Fruit fly (Drosophila melanogaster): ENCODE data around the gene CG7600.

Gene CG7600

DNA sequence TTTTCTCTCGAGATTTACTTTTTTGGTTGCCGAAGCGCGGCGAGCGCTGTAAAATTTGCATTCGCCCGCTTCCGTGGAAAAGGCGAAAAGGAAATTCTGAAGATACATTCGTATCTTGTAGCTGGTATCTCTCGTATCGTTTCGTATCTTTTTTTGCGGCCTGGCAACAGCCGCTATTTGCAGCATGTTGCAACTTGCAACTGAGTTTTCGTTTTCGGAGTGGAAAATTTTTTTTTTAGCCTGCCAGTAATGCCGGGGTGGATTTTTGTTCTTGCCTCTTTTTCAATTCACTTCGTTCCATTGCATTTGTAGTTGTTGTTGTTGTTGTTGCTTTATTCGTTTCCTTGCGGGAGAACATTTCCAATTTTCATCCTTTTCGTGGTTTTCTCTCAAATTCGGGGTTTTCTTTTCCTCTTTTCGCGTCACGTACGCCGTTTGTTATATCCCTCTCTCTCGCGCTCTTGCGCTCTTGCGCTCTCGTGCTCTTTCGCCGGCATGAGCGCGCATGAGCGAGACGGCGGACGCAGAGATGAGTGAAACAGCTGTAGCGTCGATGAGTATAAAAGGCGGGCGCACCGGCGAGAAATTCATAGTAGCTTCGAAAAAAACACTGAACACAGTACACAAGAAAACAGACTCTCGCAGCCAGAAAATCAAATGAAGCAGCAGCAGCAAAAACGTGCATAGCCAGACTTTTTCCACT, 41.3 kb downstream of the CG7600 start, which contains the start of gene scyl (continued):
- TF ChIP-seq maf-S (GFP tag; optimal IDR thresholded peaks at IDR 0.05) = no peak
- peak; percentile 44 for TF ChIP-seq CG2678 (tag; optimal IDR thresholded peaks at IDR 0.05)
- peak; percentile 83 for TF ChIP-seq lilli (GFP tag; optimal IDR thresholded peaks at IDR 0.05)
- peak; percentile 53 for TF ChIP-seq CG15269 (tag; optimal IDR thresholded peaks at IDR 0.05)
- no peak for TF ChIP-seq CG2129 (GFP tag; IDR thresholded peaks at IDR 0.05; ENCODE audit: partially characterized antibody)
- TF ChIP-seq CHES-1-like (GFP tag; optimal IDR thresholded peaks at IDR 0.05) = peak; percentile 41
- TF ChIP-seq CG2202 (tag; optimal IDR thresholded peaks at IDR 0.05) = peak; percentile 61
- TF ChIP-seq Rfx (GFP tag; IDR thresholded peaks at IDR 0.05) = peak; percentile 67
- no peak for TF ChIP-seq CG8765 (GFP tag; IDR thresholded peaks at IDR 0.05)
- no peak for TF ChIP-seq CG30431 (GFP tag; optimal IDR thresholded peaks at IDR 0.05)
- TF ChIP-seq D (optimal IDR thresholded peaks at IDR 0.05) = no peak
- peak; percentile 43 for TF ChIP-seq D (GFP tag; optimal IDR thresholded peaks at IDR 0.05)
- peak; percentile 26 for TF ChIP-seq CG8290 (GFP tag; optimal IDR thresholded peaks at IDR 0.05)
- peak; percentile 43 to 85 for TF ChIP-seq CG8290 (tag; optimal IDR thresholded peaks at IDR 0.05)
- TF ChIP-seq CG4328 (GFP tag; optimal IDR thresholded peaks at IDR 0.05) = peak; percentile 14
- no peak for TF ChIP-seq CG6254 (GFP tag; optimal IDR thresholded peaks at IDR 0.05)
- TF ChIP-seq CG17612 (GFP tag; IDR thresholded peaks at IDR 0.05) = no peak
- TF ChIP-seq Med (GFP tag) = peak; percentile 98
- TF ChIP-seq chm (GFP tag; IDR thresholded peaks at IDR 0.05) = peak; percentile 99
- TF ChIP-seq HHEX (GFP tag; optimal IDR thresholded peaks at IDR 0.05) = peak; percentile 49
- no peak for TF ChIP-seq cato (GFP tag; optimal IDR thresholded peaks at IDR 0.05; ENCODE audit: borderline replicate concordance)
- TF ChIP-seq tgo (GFP tag; IDR thresholded peaks at IDR 0.05) = peak; percentile 46; the same call in 1 of the 3 replicates
- no peak for TF ChIP-seq CG17802 (tag; optimal IDR thresholded peaks at IDR 0.05)
- TF ChIP-seq CG34422 (GFP tag; IDR thresholded peaks at IDR 0.05) = peak; percentile 92; the same call in 2 of the 3 replicates
- no peak for TF ChIP-seq jing (GFP tag; optimal IDR thresholded peaks at IDR 0.05)
- TF ChIP-seq CG9215 (GFP tag; IDR thresholded peaks at IDR 0.05) = no peak
- TF ChIP-seq hbn (GFP tag; IDR thresholded peaks at IDR 0.05; ENCODE audit: partially characterized antibody) = peak; percentile 63
- TF ChIP-seq fd64A (GFP tag; optimal IDR thresholded peaks at IDR 0.05) = peak; percentile 74
- TF ChIP-seq CG12236 (GFP tag; optimal IDR thresholded peaks at IDR 0.05) = no peak
- TF ChIP-seq CG8388 (GFP tag; optimal IDR thresholded peaks at IDR 0.05) = peak; percentile 34
- peak; percentile 54 for TF ChIP-seq CG6765 (GFP tag; optimal IDR thresholded peaks at IDR 0.05)
- TF ChIP-seq CG4360 (GFP tag; IDR thresholded peaks at IDR 0.05) = peak; percentile 97
- TF ChIP-seq CG14667 (GFP tag; IDR thresholded peaks at IDR 0.05) = no peak
- TF ChIP-seq Doc3 (GFP tag; IDR thresholded peaks at IDR 0.05; ENCODE audit: partially characterized antibody) = no peak
- TF ChIP-seq seq (GFP tag; IDR thresholded peaks at IDR 0.05) = peak; percentile 63; the same call in 1 of the 2 replicates
- peak; percentile 63 for TF ChIP-seq CrebB (tag; optimal IDR thresholded peaks at IDR 0.05)
- peak; percentile 60; the same call in 1 of the 2 replicates for TF ChIP-seq ara (GFP tag; IDR thresholded peaks at IDR 0.05)
- peak; percentile 49; the same call in 2 of the 3 replicates for TF ChIP-seq Optix (GFP tag; IDR thresholded peaks at IDR 0.05)
- TF ChIP-seq CG10147 (GFP tag; optimal IDR thresholded peaks at IDR 0.05) = peak; percentile 11
- TF ChIP-seq eve (GFP tag; optimal IDR thresholded peaks at IDR 0.05) = no peak
- no peak for TF ChIP-seq luna (GFP tag; optimal IDR thresholded peaks at IDR 0.05)
- TF ChIP-seq CG4617 (GFP tag; optimal IDR thresholded peaks at IDR 0.05; ENCODE audit: borderline replicate concordance) = no peak
- TF ChIP-seq Drgx (GFP tag; IDR thresholded peaks at IDR 0.05) = peak; percentile 69; the same call in 1 of the 2 replicates
- peak; percentile 85 for TF ChIP-seq CG17568 (GFP tag; optimal IDR thresholded peaks at IDR 0.05)
- TF ChIP-seq CG2889 (GFP tag; IDR thresholded peaks at IDR 0.05) = no peak
- TF ChIP-seq cg (GFP tag; optimal IDR thresholded peaks at IDR 0.05) = peak; percentile 57
- TF ChIP-seq CG17328 (GFP tag; IDR thresholded peaks at IDR 0.05) = peak; percentile 75
- peak; percentile 68 for TF ChIP-seq CG4424 (GFP tag; optimal IDR thresholded peaks at IDR 0.05)
- TF ChIP-seq CG10462 (GFP tag; optimal IDR thresholded peaks at IDR 0.05) = no peak
- TF ChIP-seq sim (GFP tag; IDR thresholded peaks at IDR 0.05) = 0 out of 2 replicates have a peak, but pooled peaks have one; percentile 38
